Fruit fly (Drosophila melanogaster): ENCODE data around the gene Cip4.

Gene Cip4

DNA sequence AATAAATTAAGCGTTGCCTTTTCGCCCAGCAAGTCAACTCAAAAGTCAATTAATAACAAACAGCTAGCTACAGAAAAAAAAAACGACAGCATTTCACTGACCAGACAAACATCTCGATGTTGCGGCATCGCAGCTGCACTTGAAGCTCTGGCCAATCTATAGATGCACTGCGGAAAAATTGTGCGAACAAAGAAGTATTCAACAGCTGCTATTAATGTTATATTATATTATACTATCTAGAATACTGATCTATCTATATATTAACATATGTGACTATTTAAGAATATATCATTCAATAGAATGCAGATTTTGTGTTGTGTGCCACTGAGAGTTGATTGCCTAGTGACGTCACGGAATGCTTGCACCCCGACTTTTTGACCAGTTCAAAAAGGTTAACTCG, 15.8 kb downstream of the Cip4 start:
- TF ChIP-seq CTCF (optimal IDR thresholded peaks at IDR 0.05) (no peak), CG8478 (optimal IDR thresholded peaks at IDR 0.05) (no peak)

DNA sequence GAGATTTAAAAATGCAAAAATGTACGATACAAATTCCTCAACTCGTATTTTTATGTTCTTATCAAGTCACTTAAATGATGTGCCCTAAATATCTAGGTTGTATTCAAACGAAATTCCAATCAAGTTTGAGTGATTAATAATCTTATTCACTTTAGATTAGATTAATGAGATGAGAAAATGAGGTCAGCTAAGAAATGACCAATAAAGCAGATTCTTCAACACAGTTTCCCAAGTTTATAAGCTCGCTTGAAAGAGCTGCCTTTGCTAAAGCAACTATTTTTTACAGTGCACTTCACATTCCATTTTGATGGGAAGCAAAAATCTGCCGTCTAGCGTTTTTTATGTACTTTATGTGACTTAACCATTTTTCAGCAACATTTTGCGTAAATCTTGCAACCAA, 17.5 kb downstream of the Cip4 start:
- TF ChIP-seq CTCF (optimal IDR thresholded peaks at IDR 0.05) (no peak), CG8478 (optimal IDR thresholded peaks at IDR 0.05) (no peak)

DNA sequence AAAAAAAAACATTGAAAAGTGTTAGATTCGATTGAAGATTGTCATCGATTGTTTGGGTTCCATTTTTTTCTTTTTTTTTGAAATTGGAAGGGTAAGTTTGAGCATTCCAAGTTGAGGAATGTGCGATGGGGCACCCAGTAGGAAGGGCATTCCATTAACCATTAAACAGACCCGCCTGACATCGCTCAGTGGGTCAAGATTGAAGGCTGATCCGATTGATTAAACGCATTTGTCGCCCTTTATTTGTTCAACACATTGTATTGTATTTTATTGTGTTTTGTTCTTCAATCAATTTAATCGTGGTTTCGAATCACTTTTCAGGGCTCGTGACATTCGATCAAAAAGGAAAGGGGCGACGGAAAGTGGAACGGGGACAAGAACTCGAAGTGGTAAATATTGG, 22.8 kb downstream of the Cip4 start:
- no peak for TF ChIP-seq CTCF (optimal IDR thresholded peaks at IDR 0.05)

DNA sequence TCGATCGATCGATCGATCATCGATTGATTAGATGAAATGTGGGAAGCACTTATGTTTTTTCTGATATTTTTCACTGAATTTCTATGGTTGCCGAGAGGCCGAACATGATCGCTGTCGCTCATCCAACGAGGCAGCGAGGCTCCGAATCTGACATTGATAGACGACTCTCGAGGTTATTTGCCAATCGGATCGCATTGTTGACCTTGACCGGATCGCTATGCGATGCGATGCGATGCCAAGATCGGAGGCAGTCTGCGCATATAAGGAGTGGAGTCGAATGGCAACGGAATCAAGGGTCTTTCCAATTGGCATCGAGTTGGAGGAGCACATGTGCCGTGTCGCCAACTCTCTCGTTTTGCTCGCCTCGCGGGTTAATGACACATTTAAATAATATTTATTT, 23.7 kb downstream of the Cip4 start:
- TF ChIP-seq CG8478 (optimal IDR thresholded peaks at IDR 0.05) (no peak), CTCF (optimal IDR thresholded peaks at IDR 0.05) (no peak)

DNA sequence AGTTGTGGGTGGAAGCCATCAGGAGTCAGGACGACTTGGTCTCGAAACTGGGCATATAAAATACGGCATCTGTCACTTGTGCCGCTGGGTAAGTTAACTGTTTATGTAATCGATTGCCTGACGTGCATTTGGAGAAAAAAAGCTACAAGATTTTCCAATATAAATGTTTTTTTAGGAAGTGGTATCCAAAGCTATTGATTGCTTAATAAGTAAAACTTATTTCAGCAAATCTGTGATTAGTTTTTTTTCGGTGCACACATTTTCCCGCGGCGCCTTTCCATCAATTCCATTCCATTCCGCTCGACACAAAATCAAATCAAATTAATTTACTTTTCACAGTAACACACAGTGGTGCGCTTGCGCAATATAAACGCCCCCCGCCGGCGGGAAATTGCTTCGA, 24.4 kb downstream of the Cip4 start:
- TF ChIP-seq CG8478 (optimal IDR thresholded peaks at IDR 0.05) (no peak), CTCF (optimal IDR thresholded peaks at IDR 0.05) (no peak)

DNA sequence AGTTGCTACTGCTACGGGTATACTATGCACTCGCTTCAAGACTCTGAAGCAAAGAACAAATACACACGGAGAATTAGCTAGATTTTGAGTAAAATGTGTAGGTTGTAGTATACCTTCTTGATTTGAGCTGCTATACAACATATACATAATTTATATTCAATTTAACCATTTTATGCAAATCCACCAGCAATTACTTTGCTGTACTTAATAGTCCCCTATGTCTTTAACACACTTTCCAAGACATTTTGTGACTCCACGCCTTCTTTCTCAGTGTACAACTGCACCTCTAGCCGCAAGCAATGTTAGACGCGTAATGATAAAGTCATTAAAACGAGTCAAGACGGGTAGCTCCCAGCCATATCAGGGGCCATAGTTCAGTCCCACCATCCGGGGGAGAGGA, 27.3 kb downstream of the Cip4 start:
- TF ChIP-seq CG8478 (optimal IDR thresholded peaks at IDR 0.05), result no peak
- no peak for TF ChIP-seq CTCF (optimal IDR thresholded peaks at IDR 0.05)

DNA sequence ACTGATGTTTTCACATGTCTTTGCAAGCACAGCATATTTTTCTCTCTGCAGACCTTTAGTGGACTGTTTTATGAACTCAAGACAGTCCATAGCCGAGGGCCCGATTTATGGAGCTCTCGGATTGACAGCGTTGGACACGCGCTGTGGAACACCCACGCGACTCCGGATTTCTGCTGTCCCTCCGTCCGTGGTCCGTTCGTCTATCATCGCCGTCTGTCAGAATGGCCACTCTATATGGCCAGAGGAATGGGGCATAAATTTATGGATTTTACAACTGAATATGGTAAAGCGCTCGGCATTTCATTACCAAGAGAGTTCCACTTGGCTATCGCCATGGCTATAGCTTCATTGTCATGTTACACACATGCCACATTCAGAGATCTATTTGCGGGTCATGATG, 35.9 kb downstream of the Cip4 start:
- TF ChIP-seq CTCF (optimal IDR thresholded peaks at IDR 0.05) (no peak), CG8478 (optimal IDR thresholded peaks at IDR 0.05) (no peak)

DNA sequence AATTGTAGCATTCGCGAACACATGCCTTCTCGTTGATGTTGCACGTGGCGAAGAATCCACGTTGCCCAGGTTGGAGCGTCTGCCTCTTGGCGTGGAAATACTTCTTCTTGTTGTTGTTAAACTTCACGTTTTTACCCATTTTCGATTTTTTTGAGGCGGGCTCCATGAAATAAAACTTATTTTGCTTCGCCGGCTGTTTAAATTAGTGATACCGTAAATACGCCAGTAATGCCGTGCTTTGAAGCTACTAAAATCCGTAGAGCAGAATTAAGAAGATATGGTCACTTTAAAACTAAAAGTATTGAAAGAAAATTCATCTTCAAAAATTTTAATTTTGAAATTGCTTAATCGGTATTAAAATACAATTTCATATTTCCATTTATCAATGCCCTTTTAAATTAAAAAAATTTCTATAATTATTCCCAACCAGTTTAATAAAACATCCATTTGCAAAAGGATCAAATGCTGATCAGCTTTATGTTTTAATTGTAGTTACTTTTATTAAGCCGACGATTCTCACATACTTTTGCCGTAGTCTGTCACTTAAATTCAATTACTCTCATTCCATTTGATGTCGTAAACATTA, 41.8 kb downstream of the Cip4 start, which contains the start of gene CG15014:
CG15014 (minus strand) TSS at position 228 of the 586 bp plus-strand sequence.
- no peak for TF ChIP-seq CG8478 (optimal IDR thresholded peaks at IDR 0.05)
- no peak for TF ChIP-seq CTCF (optimal IDR thresholded peaks at IDR 0.05)

DNA sequence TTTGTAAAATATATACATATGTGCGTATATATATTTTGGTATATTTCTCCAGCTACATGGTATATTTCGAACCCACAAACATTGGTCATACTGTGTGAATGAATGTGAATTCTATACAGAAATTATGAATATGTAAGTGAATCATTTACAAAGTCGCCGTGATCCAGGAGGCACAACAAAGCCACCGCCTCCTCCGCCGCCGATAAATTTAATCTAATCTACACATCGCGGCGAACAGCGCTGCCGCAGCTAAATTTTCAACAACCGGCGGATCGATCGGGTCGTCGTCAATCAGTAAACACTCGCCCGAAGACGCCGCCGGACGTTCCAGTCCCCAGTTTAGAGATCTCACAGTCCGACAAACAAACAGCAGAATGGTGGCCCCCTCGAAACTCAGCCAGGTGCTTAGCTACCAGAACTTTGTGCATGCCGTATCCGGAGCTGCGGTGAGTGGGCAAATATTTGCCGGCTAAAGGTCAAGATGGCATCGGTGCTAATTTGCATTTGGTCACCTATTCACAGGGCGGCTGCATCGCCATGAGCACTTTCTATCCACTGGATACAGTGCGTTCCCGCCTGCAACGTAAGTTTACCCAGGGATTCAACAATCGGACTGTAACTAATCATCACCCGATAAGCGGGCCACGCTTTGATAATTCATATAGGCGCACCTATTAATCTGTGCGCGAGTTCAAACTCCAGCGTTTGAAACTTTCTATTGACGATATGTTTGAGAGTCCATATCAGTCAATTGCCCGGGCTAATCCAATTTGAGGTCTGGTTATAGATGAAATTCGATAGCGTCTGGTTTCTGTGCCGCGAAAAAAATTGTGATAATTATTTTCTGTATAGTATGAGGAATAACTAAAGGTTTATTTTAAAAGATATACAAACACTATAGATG, 45.0 kb downstream of the Cip4 start, which contains the start of gene PMP34:
PMP34 (plus strand) TSS at position 79 of the 904 bp plus-strand sequence.
- TF ChIP-seq CTCF (optimal IDR thresholded peaks at IDR 0.05) (no peak), CG8478 (optimal IDR thresholded peaks at IDR 0.05) (no peak)

DNA sequence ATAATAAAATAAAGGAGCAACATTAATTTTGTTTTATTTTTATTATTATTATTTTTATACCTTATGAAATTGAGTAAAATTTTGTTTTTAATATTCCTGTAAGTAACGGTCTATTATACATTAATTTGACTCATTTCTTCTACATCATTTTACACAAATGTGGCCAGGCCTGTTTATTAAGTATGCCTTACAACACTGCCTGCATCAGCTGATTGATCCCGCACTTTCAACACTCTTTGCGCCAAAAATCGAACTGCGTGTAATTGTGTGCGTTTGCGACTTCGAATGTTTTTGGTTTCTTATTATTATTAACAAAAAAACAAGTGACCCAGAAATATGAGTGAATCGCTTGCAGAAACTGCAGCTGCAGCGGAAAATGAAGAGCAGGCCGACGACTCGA, 50.6 kb downstream of the Cip4 start, which contains the start of gene Claspin:
Claspin (plus strand) TSS at position 185 of the 400 bp plus-strand sequence.
- peak in 1 of 2 experiments; percentile 14 for TF ChIP-seq CTCF (optimal IDR thresholded peaks at IDR 0.05)
- no peak for TF ChIP-seq CG8478 (optimal IDR thresholded peaks at IDR 0.05)

DNA sequence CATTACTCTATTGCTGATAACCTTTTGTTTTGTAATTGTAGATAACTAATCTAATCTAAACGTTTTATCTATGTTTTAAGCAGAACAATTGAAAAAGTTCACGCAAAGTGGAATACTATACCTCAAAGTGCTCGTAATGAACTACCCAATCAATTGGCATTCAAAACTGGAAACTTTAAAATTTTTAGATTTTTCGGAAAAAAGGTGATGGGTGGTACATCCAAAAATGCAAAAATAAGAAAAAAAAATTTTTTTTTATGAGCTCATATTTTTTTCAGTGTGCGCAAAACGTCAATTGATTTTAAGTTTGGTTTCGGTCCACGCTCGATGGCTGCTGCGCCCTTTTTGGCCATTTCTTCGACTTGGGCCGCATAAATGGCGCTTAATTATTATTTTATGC, 53.3 kb downstream of the Cip4 start:
- TF ChIP-seq CTCF (optimal IDR thresholded peaks at IDR 0.05) (no peak), CG8478 (optimal IDR thresholded peaks at IDR 0.05) (no peak)

DNA sequence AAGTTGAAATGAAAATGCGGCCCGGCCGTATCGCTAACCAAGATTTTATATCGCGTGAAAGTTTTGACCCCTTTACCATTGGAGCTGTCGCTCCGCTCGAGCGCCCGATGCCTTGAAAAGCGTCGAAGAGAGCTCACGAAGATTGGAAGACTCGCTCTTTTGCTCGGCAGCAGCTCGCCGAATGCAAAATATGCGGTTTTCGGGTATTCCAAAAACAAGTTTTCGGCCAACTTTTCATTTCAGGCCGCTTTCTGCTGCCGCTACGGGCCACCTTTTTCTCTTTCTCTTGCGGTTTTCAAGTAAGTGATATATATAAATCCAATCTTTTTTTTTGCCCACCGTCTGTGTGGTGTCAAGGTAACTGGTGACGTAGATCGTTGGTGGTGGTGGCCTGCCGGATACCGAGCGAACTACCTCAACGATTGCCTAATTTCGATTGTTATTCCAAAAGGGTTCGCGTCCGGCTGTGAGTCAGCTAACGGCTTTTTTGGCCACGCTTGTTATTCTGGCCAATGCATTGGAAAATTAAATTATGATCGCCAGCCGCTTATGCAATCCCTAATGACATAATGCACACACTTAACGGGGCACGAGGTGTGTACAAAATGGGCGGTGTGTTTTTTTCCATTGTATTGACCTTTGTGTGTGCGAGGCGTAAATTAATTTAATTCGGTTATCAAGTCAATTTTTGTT, 56.1 kb downstream of the Cip4 start, which contains the start of gene dyl:
dyl (minus strand) TSS at position 28 of the 693 bp plus-strand sequence.
- no peak for TF ChIP-seq CTCF (optimal IDR thresholded peaks at IDR 0.05)
- no peak for TF ChIP-seq CG8478 (optimal IDR thresholded peaks at IDR 0.05)

DNA sequence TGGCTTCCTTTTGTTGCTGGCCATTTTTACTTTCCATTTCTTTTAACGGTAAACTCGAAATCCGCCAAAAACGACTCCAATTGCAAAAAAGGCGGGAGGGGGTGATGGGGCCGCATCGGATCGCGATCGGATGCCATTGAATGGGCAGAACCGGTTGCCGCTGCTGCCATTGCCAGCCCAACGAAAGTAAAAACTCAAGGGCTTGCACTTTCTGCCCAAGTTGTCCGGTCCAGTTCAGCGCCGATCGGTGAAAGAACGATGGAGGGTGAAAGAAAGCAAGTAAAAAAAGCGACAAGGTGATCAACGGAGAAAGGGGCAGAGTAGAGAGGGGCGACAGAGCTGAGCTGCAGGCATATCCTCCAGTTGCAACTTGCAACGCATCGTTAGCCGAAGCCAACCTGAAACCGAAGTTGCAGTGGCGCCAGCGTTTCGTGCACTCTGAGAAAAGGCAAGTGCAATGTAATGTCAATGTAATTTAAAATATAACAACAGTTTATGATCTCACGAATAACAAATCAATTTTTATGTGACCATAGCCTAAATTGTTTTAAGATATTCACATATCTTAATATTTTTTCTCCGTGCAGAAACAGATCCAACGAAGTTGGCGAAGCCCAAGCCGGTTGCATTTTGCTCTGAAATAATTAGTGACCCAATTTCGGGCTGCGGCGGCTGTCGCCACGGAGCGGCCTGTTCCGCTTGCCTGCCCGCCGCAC, 59.5 kb downstream of the Cip4 start:
- TF ChIP-seq CG8478 (optimal IDR thresholded peaks at IDR 0.05) (no peak), CTCF (optimal IDR thresholded peaks at IDR 0.05) (no peak)

DNA sequence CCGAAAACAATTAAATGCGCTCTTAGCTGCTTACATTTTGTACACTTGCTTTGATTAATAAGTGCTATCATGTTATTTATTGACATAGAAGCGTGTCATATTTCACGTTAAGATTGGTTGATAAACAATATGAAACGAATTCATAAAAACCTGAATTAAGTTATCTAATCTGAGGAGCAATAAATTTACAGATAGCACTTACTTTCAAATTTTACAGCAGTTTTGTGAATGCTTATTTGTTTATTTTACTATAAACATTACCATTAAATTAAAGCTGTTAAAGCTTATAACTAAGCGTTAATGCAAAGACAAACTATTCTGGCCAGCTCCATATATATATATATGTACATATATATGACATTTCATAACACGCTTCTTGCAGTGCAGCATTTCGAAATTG, 61.8 kb downstream of the Cip4 start:
- no peak for TF ChIP-seq CTCF (optimal IDR thresholded peaks at IDR 0.05)
- no peak for TF ChIP-seq CG8478 (optimal IDR thresholded peaks at IDR 0.05)

DNA sequence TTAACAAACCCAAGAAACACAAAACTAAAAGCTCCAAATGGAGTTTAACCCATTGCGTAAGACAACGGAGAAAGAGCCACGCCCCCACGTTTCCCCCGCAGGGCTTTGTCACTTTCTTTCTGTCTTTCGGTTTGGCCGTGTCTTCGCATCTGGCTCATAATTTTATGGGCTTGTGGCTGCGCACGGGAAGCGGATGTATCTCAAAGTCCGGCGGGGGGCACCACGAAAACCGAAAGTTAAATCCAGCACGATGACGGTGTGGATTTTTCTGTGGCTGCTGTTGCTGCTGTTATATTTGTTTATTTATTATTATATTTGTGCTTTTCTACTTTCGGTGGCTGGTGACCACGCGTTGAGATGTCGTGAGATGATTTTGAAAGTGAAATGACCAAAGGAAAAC, 67.1 kb downstream of the Cip4 start:
- TF ChIP-seq CG8478 (optimal IDR thresholded peaks at IDR 0.05) (no peak), CTCF (optimal IDR thresholded peaks at IDR 0.05) (no peak)

All from S2 (cell line).